Worm (Caenorhabditis elegans) whole organism, late embryonic: ENCODE results near the gene pph-6.

Experiments
- C08G9.2 ChIP-seq: sonication (generic microtip); optimal IDR thresholded peaks from 2 replicates; lab custom pipeline; 2016; ENCODE audit warnings: mild to moderate bottlenecking, missing genetic modification characterization, moderate library complexity, missing compliant biosample characterization
- C38D4.7 ChIP-seq: fragments of 200-800 bp; sonication (Bioruptor generic); optimal IDR thresholded peaks from 2 replicates; lab custom pipeline; 2018; ENCODE audit warnings: mild to moderate bottlenecking, missing genetic modification characterization, moderate library complexity, missing compliant biosample characterization
- F13H6.1 ChIP-seq: sonication (generic microtip); optimal IDR thresholded peaks from 2 replicates; lab custom pipeline; 2016; ENCODE audit warnings: missing genetic modification characterization, missing compliant biosample characterization
- K02D7.2 ChIP-seq: sonication (generic microtip); optimal IDR thresholded peaks from 2 replicates; lab custom pipeline; 2017; ENCODE audit warnings: mild to moderate bottlenecking, missing genetic modification characterization, missing compliant biosample characterization
- K09A11.1 ChIP-seq: sonication (generic microtip); optimal IDR thresholded peaks from 2 replicates; lab custom pipeline; 2017; ENCODE audit warnings: antibody characterized with exemption, mild to moderate bottlenecking, missing genetic modification characterization, missing compliant biosample characterization; ENCODE audit not compliant: insufficient read depth
- ceh-18 ChIP-seq: sonication (generic microtip); optimal IDR thresholded peaks from 2 replicates; lab custom pipeline; 2016; ENCODE audit warnings: missing genetic modification characterization, missing compliant biosample characterization
- ceh-2 ChIP-seq: sonication (generic microtip); optimal IDR thresholded peaks from 2 replicates; lab custom pipeline; 2016; ENCODE audit warnings: missing genotype, missing genetic modification characterization, missing compliant biosample characterization
- ceh-22 ChIP-seq: sonication (generic microtip); optimal IDR thresholded peaks from 2 replicates; lab custom pipeline; 2017; ENCODE audit warnings: missing biosample characterization, missing genetic modification characterization
- ceh-24 ChIP-seq: sonication (generic microtip); optimal IDR thresholded peaks from 2 replicates; lab custom pipeline; 2016; ENCODE audit warnings: mild to moderate bottlenecking, missing genetic modification characterization, missing compliant biosample characterization
- ceh-30 ChIP-seq: fragments of 150-350 bp; optimal IDR thresholded peaks from 2 replicates; lab custom pipeline; 2014; ENCODE audit warnings: missing biosample characterization, missing genetic modification characterization
- ceh-31 ChIP-seq: sonication (generic microtip); optimal IDR thresholded peaks from 2 replicates; lab custom pipeline; 2016; ENCODE audit warnings: missing genetic modification characterization, missing compliant biosample characterization
- ceh-34 ChIP-seq: sonication (generic microtip); optimal IDR thresholded peaks from 2 replicates; lab custom pipeline; 2016; ENCODE audit warnings: mild to moderate bottlenecking, missing genetic modification characterization, missing compliant biosample characterization
- ceh-48 ChIP-seq: sonication (generic microtip); optimal IDR thresholded peaks from 2 replicates; lab custom pipeline; 2016; ENCODE audit warnings: missing genetic modification characterization, inconsistent platforms, missing compliant biosample characterization
- ceh-6 ChIP-seq: fragments of 200-800 bp; sonication (Bioruptor generic); optimal IDR thresholded peaks from 2 replicates; lab custom pipeline; 2018; ENCODE audit warnings: mild to moderate bottlenecking, missing genetic modification characterization, missing compliant biosample characterization
- che-1 ChIP-seq: sonication (generic microtip); optimal IDR thresholded peaks from 2 replicates; lab custom pipeline; 2016; ENCODE audit warnings: mild to moderate bottlenecking, missing genetic modification characterization, missing compliant biosample characterization
- dve-1 ChIP-seq: sonication (generic microtip); optimal IDR thresholded peaks from 2 replicates; lab custom pipeline; 2017; ENCODE audit warnings: antibody characterized with exemption, mild to moderate bottlenecking, missing genetic modification characterization, missing compliant biosample characterization
- fax-1 ChIP-seq: sonication (generic microtip); optimal IDR thresholded peaks from 2 replicates; lab custom pipeline; 2016; ENCODE audit warnings: missing genotype, missing genetic modification characterization, missing compliant biosample characterization
- fkh-10 ChIP-seq: fragments of 150-350 bp; optimal IDR thresholded peaks from 2 replicates; lab custom pipeline; 2014; ENCODE audit warnings: missing biosample characterization, missing genetic modification reagents, missing genetic modification characterization
- fkh-6 ChIP-seq: sonication (generic microtip); optimal IDR thresholded peaks from 2 replicates; lab custom pipeline; 2016; ENCODE audit warnings: missing genetic modification characterization, missing compliant biosample characterization
- gmeb-2 ChIP-seq: sonication (generic microtip); optimal IDR thresholded peaks from 2 replicates; lab custom pipeline; 2016; ENCODE audit warnings: missing genetic modification characterization, inconsistent platforms, missing compliant biosample characterization
- hlh-13 ChIP-seq: fragments of 200-800 bp; sonication (Bioruptor generic); optimal IDR thresholded peaks from 2 replicates; lab custom pipeline; 2018; ENCODE audit warnings: mild to moderate bottlenecking, missing genetic modification characterization, missing compliant biosample characterization
- hlh-15 ChIP-seq: sonication (generic microtip); optimal IDR thresholded peaks from 2 replicates; lab custom pipeline; 2016; ENCODE audit warnings: missing genetic modification characterization, missing compliant biosample characterization
- hlh-30 ChIP-seq: sonication (generic microtip); optimal IDR thresholded peaks from 2 replicates; lab custom pipeline; 2017; ENCODE audit warnings: antibody characterized with exemption, missing genetic modification characterization, missing compliant biosample characterization; ENCODE audit not compliant: insufficient read depth
- lin-11 ChIP-seq: fragments of 200-800 bp; sonication (Bioruptor generic); optimal IDR thresholded peaks from 2 replicates; lab custom pipeline; 2018; ENCODE audit warnings: mild to moderate bottlenecking, missing genetic modification characterization, missing compliant biosample characterization
- nfya-1 ChIP-seq: sonication (generic microtip); optimal IDR thresholded peaks from 2 replicates; lab custom pipeline; 2017; ENCODE audit warnings: missing genetic modification characterization, mild to moderate bottlenecking, missing compliant biosample characterization, antibody characterized with exemption, moderate library complexity
- nhr-11 ChIP-seq: fragments of 150-350 bp; optimal IDR thresholded peaks from 2 replicates; lab custom pipeline; 2014; ENCODE audit warnings: missing biosample characterization, missing genetic modification characterization
- nhr-232 ChIP-seq: sonication (generic microtip); optimal IDR thresholded peaks from 2 replicates; lab custom pipeline; 2016; ENCODE audit warnings: missing genetic modification characterization, missing compliant biosample characterization
- npax-4 ChIP-seq: sonication (generic microtip); optimal IDR thresholded peaks from 2 replicates; lab custom pipeline; 2016; ENCODE audit warnings: missing genetic modification characterization, missing compliant biosample characterization
- pag-3 ChIP-seq: sonication (generic microtip); optimal IDR thresholded peaks from 2 replicates; lab custom pipeline; 2016; ENCODE audit warnings: missing compliant biosample characterization, missing genetic modification characterization, borderline replicate concordance
- pax-1 ChIP-seq: fragments of 150-350 bp; optimal IDR thresholded peaks from 2 replicates; lab custom pipeline; 2014; ENCODE audit warnings: missing biosample characterization, missing genetic modification characterization
- pha-4 ChIP-seq: fragments of 150-350 bp; optimal IDR thresholded peaks from 2 replicates; lab custom pipeline; 2018; ENCODE audit warnings: missing biosample characterization, missing genetic modification reagents, missing genetic modification characterization
- pqm-1 ChIP-seq: sonication (generic microtip); optimal IDR thresholded peaks from 2 replicates; lab custom pipeline; 2016; ENCODE audit warnings: missing genetic modification characterization, missing compliant biosample characterization
- pros-1 ChIP-seq: fragments of 150-350 bp; optimal IDR thresholded peaks from 2 replicates; lab custom pipeline; 2014; ENCODE audit warnings: missing biosample characterization, missing genetic modification reagents, missing genetic modification characterization
- ref-2 ChIP-seq: sonication (generic microtip); optimal IDR thresholded peaks from 2 replicates; lab custom pipeline; 2016; ENCODE audit warnings: missing genetic modification characterization, missing compliant biosample characterization
- rnt-1 ChIP-seq: sonication (generic microtip); optimal IDR thresholded peaks from 2 replicates; lab custom pipeline; 2016; ENCODE audit warnings: missing genetic modification characterization, missing compliant biosample characterization
- tbx-2 ChIP-seq: sonication (generic microtip); optimal IDR thresholded peaks from 2 replicates; lab custom pipeline; 2016; ENCODE audit warnings: missing genetic modification characterization, missing compliant biosample characterization
- zip-5 ChIP-seq: sonication (generic microtip); optimal IDR thresholded peaks from 2 replicates; lab custom pipeline; 2016; ENCODE audit warnings: missing genetic modification characterization, missing compliant biosample characterization

The pph-6 gene

ce11 chrIII:3423924-3424323 lies 37.6 kb upstream of the pph-6 start (continued):
- TF ChIP-seq fax-1 (tag; lab: Kevin White, UChicago) (no peak), pqm-1 (tag; lab: Kevin White, UChicago) (no peak), hlh-15 (tag; lab: Kevin White, UChicago) (no peak), ceh-22 (no peak), dve-1 (tag; lab: Kevin White, UChicago) (no peak), pros-1 (tag; lab: Kevin White, UChicago) (no peak), C08G9.2 (tag; lab: Kevin White, UChicago) (peak; percentile 54), pha-4 (no peak), nhr-11 (tag; lab: Kevin White, UChicago) (no peak), ceh-24 (tag; lab: Kevin White, UChicago) (no peak), F13H6.1 (tag; lab: Kevin White, UChicago) (no peak)

DNA sequence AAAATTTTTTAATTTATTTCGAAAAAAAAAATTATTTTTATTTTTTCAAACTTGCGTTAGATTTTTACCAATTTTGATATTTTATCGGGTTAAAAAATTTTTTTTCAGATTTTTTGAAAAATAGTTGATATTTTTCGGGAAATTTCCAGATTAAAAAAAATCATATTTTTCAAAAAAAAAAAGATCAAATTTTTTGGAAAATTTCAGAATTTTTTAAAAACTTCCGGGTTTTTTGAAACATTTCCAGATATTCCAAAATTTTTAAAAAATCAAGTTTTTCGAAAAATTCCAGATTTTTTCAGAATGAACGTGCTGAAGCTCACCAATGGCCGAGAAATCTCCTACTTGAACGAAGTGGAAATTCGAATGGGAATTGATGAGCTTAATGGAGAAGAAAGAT lies 36.1 kb upstream of the pph-6 start, which contains the start of gene metl-18:
Gene metl-18 (plus strand): TSS at position 301 of the 400 bp plus-strand sequence.
- no peak for TF ChIP-seq ceh-48 (tag; lab: Kevin White, UChicago)
- TF ChIP-seq, all 69 proteins: peak for 0

ce11 chrIII:3426741-3427140 lies 34.8 kb upstream of the pph-6 start:
- TF ChIP-seq K02D7.2 (tag; lab: Kevin White, UChicago) (no peak), pqm-1 (tag; lab: Kevin White, UChicago) (no peak), K09A11.1 (no peak), npax-4 (tag; lab: Kevin White, UChicago) (no peak), C38D4.7 (GFP tag; lab: Kevin White, UChicago) (no peak), nhr-11 (tag; lab: Kevin White, UChicago) (no peak), che-1 (tag; lab: Kevin White, UChicago) (no peak), rnt-1 (no peak), nhr-232 (no peak)

DNA sequence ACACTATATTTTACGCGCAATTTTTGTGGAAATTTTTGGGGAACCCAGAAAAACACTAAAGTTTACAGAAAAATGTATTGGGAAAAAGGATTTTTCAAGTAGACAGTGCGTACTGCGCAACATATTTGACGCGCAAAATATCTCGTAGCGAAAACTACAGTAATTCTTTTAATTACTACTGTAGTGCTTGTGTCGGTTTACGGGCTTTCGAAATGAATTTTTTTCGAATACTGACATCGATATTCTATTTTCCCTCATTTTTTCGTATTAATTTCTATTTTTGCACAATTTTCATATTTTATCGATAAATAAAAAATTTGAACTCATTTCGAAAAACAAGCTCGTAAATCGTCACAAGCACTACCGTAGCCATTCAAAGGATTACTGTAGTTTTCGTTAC lies 32.9 kb upstream of the pph-6 start:
- TF ChIP-seq ceh-24 (tag; lab: Kevin White, UChicago): no peak
- TF ChIP-seq ceh-30 (tag; lab: Kevin White, UChicago): no peak
- TF ChIP-seq nfya-1: no peak

ce11 chrIII:3429761-3430160 lies 31.7 kb upstream of the pph-6 start:
- TF ChIP-seq hlh-13 (GFP tag; lab: Kevin White, UChicago): no peak
- TF ChIP-seq zip-5 (tag; lab: Kevin White, UChicago): no peak
- no peak for TF ChIP-seq ceh-22
- no peak for TF ChIP-seq dve-1 (tag; lab: Kevin White, UChicago)
- no peak for TF ChIP-seq ceh-31
- no peak for TF ChIP-seq fkh-10 (GFP tag; lab: Kevin White, UChicago)
- no peak for TF ChIP-seq ceh-6 (GFP tag; lab: Kevin White, UChicago)
- TF ChIP-seq ceh-24 (tag; lab: Kevin White, UChicago): no peak
- no peak for TF ChIP-seq ref-2 (tag; lab: Kevin White, UChicago)
- no peak for TF ChIP-seq tbx-2 (tag; lab: Kevin White, UChicago)
- TF ChIP-seq lin-11 (tag; lab: Kevin White, UChicago): no peak
- TF ChIP-seq ceh-2 (tag; lab: Kevin White, UChicago): no peak
- TF ChIP-seq che-1 (tag; lab: Kevin White, UChicago): no peak
- TF ChIP-seq K02D7.2 (tag; lab: Kevin White, UChicago): no peak
- TF ChIP-seq pros-1 (tag; lab: Kevin White, UChicago): no peak
- TF ChIP-seq nfya-1: no peak
- TF ChIP-seq C08G9.2 (tag; lab: Kevin White, UChicago): no peak

DNA sequence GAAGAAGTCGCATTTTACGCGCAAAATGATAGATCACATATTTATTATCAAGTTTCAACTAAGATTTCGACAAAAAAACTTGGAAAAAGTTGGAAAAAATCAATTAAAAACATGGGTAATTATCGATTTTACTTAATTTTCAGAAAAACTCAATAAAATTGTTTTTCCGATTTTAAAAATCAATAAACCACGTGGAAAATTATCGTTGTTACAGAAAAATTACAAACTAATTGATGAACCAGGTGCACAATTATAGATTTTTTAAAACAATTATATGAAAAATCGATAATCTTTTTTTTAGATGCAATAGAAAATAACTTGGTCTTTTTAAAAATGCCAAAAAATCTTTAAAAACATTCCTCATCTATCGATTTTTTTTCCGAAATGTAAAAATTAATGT lies 30.8 kb upstream of the pph-6 start:
- TF ChIP-seq pag-3 (tag; lab: Kevin White, UChicago) (no peak), fkh-6 (tag; lab: Kevin White, UChicago) (no peak), pros-1 (tag; lab: Kevin White, UChicago) (no peak), pax-1 (no peak), F13H6.1 (tag; lab: Kevin White, UChicago) (no peak), ceh-18 (tag; lab: Kevin White, UChicago) (no peak), nhr-11 (tag; lab: Kevin White, UChicago) (no peak), gmeb-2 (no peak), hlh-30 (tag; lab: Kevin White, UChicago) (no peak), ceh-34 (tag; lab: Kevin White, UChicago) (no peak), lin-11 (tag; lab: Kevin White, UChicago) (no peak)
